Worm (Caenorhabditis elegans) whole organism, L4/young adult: ENCODE measurements around the gene srx-29.

ENCODE experiments used
- W03F9.2 ChIP-seq: fragments of 150-350 bp; optimal IDR thresholded peaks from 2 replicates; lab custom pipeline; 2014; ENCODE audit warnings: missing biosample characterization, missing genetic modification characterization
- dao-5 ChIP-seq: sonication (generic microtip); optimal IDR thresholded peaks from 2 replicates; lab custom pipeline; 2016; ENCODE audit warnings: missing genotype, missing genetic modification characterization, moderate library complexity, missing compliant biosample characterization
- him-1 ChIP-seq: sonication (generic microtip); optimal IDR thresholded peaks from 2 replicates; lab custom pipeline; 2016; ENCODE audit warnings: missing genotype, missing genetic modification reagents, missing genetic modification characterization, missing compliant biosample characterization

DNA sequence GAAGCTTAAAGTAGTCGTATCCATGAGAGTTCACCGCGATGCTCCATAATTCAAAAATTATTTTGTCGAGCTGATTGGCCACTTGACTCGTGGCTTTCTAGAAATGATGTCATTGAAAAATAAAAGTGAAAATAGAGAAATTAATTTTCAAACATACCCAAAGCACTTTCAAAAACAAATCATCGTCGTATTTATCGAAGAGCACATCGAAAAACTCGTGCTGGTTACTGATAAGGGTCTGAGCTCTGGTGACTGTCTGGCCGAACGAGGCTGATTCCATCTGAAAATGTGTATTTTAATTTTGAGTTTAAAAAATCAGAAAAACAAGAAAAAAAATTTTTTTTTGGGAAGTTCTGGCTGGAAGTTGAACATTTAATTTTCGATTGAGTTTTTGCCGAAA lies 14.4 kb upstream of the srx-29 start:
- TF ChIP-seq him-1 (tag; lab: Kevin White, UChicago) = no peak
- no peak for TF ChIP-seq dao-5 (tag; lab: Kevin White, UChicago)
- TF ChIP-seq W03F9.2 = no peak
